Fruit fly (Drosophila melanogaster): ENCODE data around the gene CG9701.
A peak's percentile ranks its signal among the peaks of the same experiment; 100 is the strongest.

Gene CG9701

dm6 chr3L:16782218-16782763 is 48.9 kb downstream of the CG9701 start (continued):
- TF ChIP-seq Spps (tag; optimal IDR thresholded peaks at IDR 0.05) = peak; percentile 41
- peak; percentile 75 for TF ChIP-seq CG12391 (tag; optimal IDR thresholded peaks at IDR 0.05)
- peak; percentile 50 for TF ChIP-seq ssp (GFP tag; IDR thresholded peaks at IDR 0.05)
- TF ChIP-seq CG1233 (GFP tag; optimal IDR thresholded peaks at IDR 0.05) = no peak
- peak; percentile 36 for TF ChIP-seq Mes4 (GFP tag; optimal IDR thresholded peaks at IDR 0.05)
- no peak for TF ChIP-seq ftz-f1 (GFP tag; optimal IDR thresholded peaks at IDR 0.05)
- TF ChIP-seq az2 (GFP tag; optimal IDR thresholded peaks at IDR 0.05) = peak; percentile 70
- TF ChIP-seq CG2889 (GFP tag; IDR thresholded peaks at IDR 0.05) = 0 out of 3 replicates have a peak, but pooled peaks have one; percentile 20
- peak; percentile 70 for TF ChIP-seq slbo (GFP tag; IDR thresholded peaks at IDR 0.05)
- peak; percentile 37; the same call in 1 of the 2 replicates for TF ChIP-seq sens-2 (GFP tag; IDR thresholded peaks at IDR 0.05)
- peak; percentile 72 for TF ChIP-seq Chrac-16 (GFP tag; optimal IDR thresholded peaks at IDR 0.05)
- TF ChIP-seq CG8281 (tag; optimal IDR thresholded peaks at IDR 0.05) = no peak
- TF ChIP-seq dysf (GFP tag; IDR thresholded peaks at IDR 0.05) = peak; percentile 74
- peak; percentile 69 for TF ChIP-seq org-1 (GFP tag; optimal IDR thresholded peaks at IDR 0.05)
- no peak for TF ChIP-seq lov (optimal IDR thresholded peaks at IDR 0.05)
- peak; percentile 44; the same call in 1 of the 3 replicates for TF ChIP-seq lov (GFP tag; IDR thresholded peaks at IDR 0.05)
- no peak for TF ChIP-seq Vsx1 (GFP tag; optimal IDR thresholded peaks at IDR 0.05)
- TF ChIP-seq ac (GFP tag; optimal IDR thresholded peaks at IDR 0.05) = peak; percentile 5
- peak; percentile 66 to 69 for TF ChIP-seq dpn (GFP tag; optimal IDR thresholded peaks at IDR 0.05)
- peak; percentile 59 for TF ChIP-seq CG4854 (GFP tag; optimal IDR thresholded peaks at IDR 0.05)
- no peak for TF ChIP-seq CG42726 (GFP tag; IDR thresholded peaks at IDR 0.05; ENCODE audit: partially characterized antibody)
- no peak for TF ChIP-seq amos (GFP tag; IDR thresholded peaks at IDR 0.05; ENCODE audit: partially characterized antibody)
- TF ChIP-seq luna (GFP tag; optimal IDR thresholded peaks at IDR 0.05) = no peak
- TF ChIP-seq CG11398 (GFP tag; optimal IDR thresholded peaks at IDR 0.05) = peak; percentile 1
- no peak for TF ChIP-seq sug (tag; optimal IDR thresholded peaks at IDR 0.05)
- peak; percentile 70 for TF ChIP-seq grau (tag; optimal IDR thresholded peaks at IDR 0.05)
- TF ChIP-seq sr (GFP tag; IDR thresholded peaks at IDR 0.05) = 0 out of 3 replicates have a peak, but pooled peaks have one; percentile 42
- TF ChIP-seq Jarid2 (GFP tag; optimal IDR thresholded peaks at IDR 0.05) = peak; percentile 42
- TF ChIP-seq CG7839 (tag; optimal IDR thresholded peaks at IDR 0.05) = peak; percentile 83
- no peak for TF ChIP-seq psq (GFP tag; optimal IDR thresholded peaks at IDR 0.05)
- 0 out of 2 replicates have a peak, but pooled peaks have one; percentile 31 for TF ChIP-seq CG11085 (GFP tag; IDR thresholded peaks at IDR 0.05)
- TF ChIP-seq CG17385 (GFP tag; optimal IDR thresholded peaks at IDR 0.05) = peak; percentile 66
- TF ChIP-seq ham (GFP tag; IDR thresholded peaks at IDR 0.05) = no peak
- peak; percentile 56; the same call in 2 of the 3 replicates for TF ChIP-seq ase (GFP tag; IDR thresholded peaks at IDR 0.05)
- peak; percentile 69 for TF ChIP-seq CG13296 (GFP tag; optimal IDR thresholded peaks at IDR 0.05)
- TF ChIP-seq pho (GFP tag; optimal IDR thresholded peaks at IDR 0.05) = peak; percentile 50
- no peak for TF ChIP-seq CG8478 (optimal IDR thresholded peaks at IDR 0.05)
- peak; percentile 5; the same call in 1 of the 2 replicates for TF ChIP-seq CG31224 (GFP tag; IDR thresholded peaks at IDR 0.05)
- peak; percentile 72 for TF ChIP-seq Rx (GFP tag; IDR thresholded peaks at IDR 0.05)
- no peak for TF ChIP-seq CG10147 (GFP tag; optimal IDR thresholded peaks at IDR 0.05)
- peak; percentile 85 for TF ChIP-seq CG10979 (tag; optimal IDR thresholded peaks at IDR 0.05)
- peak; percentile 49 for TF ChIP-seq fu2 (GFP tag; optimal IDR thresholded peaks at IDR 0.05)
- peak; percentile 85 for TF ChIP-seq Nf-YA (GFP tag; IDR thresholded peaks at IDR 0.05)
- no peak for TF ChIP-seq Elba2 (GFP tag; optimal IDR thresholded peaks at IDR 0.05)
- TF ChIP-seq corto (GFP tag; optimal IDR thresholded peaks at IDR 0.05) = peak; percentile 34
- 0 out of 2 replicates have a peak, but pooled peaks have one; percentile 9 for TF ChIP-seq CG4360 (GFP tag; IDR thresholded peaks at IDR 0.05)
- no peak for TF ChIP-seq mirr (GFP tag; optimal IDR thresholded peaks at IDR 0.05)
- TF ChIP-seq Hand (GFP tag; optimal IDR thresholded peaks at IDR 0.05) = peak; percentile 13
- peak; percentile 19; the same call in 1 of the 2 replicates for TF ChIP-seq CG9215 (GFP tag; IDR thresholded peaks at IDR 0.05)
- peak; percentile 81 for TF ChIP-seq Xrp1 (GFP tag; IDR thresholded peaks at IDR 0.05)
- peak; percentile 76 for TF ChIP-seq ATbp (GFP tag; optimal IDR thresholded peaks at IDR 0.05)
